Worm (Caenorhabditis elegans) whole organism, mixed stage, embryonic: ENCODE data around the gene T06E8.2.

Experiments used
- blmp-1 ChIP-seq: fragments of 150-350 bp; optimal IDR thresholded peaks from 2 replicates; lab custom pipeline; 2014; ENCODE audit warnings: missing biosample characterization, missing genetic modification characterization
- elt-3 ChIP-seq: fragments of 150-350 bp; optimal IDR thresholded peaks from 2 replicates; lab custom pipeline; 2014; ENCODE audit warnings: missing biosample characterization, missing genetic modification characterization
- lsy-2 ChIP-seq: fragments of 150-350 bp; optimal IDR thresholded peaks from 2 replicates; lab custom pipeline; 2014; ENCODE audit warnings: missing biosample characterization, missing genetic modification characterization
- pha-4 ChIP-seq: fragments of 150-350 bp; optimal IDR thresholded peaks from 2 replicates; lab custom pipeline; 2018; ENCODE audit warnings: missing biosample characterization, missing genetic modification reagents, missing genetic modification characterization
- sptf-1 ChIP-seq: sonication (generic microtip); optimal IDR thresholded peaks from 2 replicates; lab custom pipeline; 2017; ENCODE audit warnings: mild to moderate bottlenecking, missing genetic modification characterization, moderate library complexity, missing compliant biosample characterization

ce11 chrV:10006374-10006773 lies 29.8 kb downstream of the T06E8.2 start:
- no peak for TF ChIP-seq sptf-1 (tag; lab: Kevin White, UChicago)
- no peak for TF ChIP-seq elt-3
- no peak for TF ChIP-seq blmp-1 (tag; lab: Kevin White, UChicago)
- TF ChIP-seq lsy-2 (tag; lab: Kevin White, UChicago), result no peak
- no peak for TF ChIP-seq pha-4 (tag; lab: Kevin White, UChicago)
